Fruit fly (Drosophila melanogaster) whole organism, adult: ENCODE data around the gene CG5070.

Source experiments
- CG11617 ChIP-seq: fragments of 200-800 bp; sonication (Bioruptor generic); optimal IDR thresholded peaks from 2 replicates; lab custom pipeline; 2017; ENCODE audit warnings: mild to moderate bottlenecking, missing biosample characterization, missing genetic modification reagents, missing genetic modification characterization
- CG5204 ChIP-seq: fragments of 200-800 bp; sonication (Bioruptor generic); optimal IDR thresholded peaks from 2 replicates; lab custom pipeline; 2016; ENCODE audit warnings: missing biosample characterization, missing genetic modification characterization
- CG7045 ChIP-seq: fragments of 200-800 bp; sonication (Bioruptor generic); optimal IDR thresholded peaks from 2 replicates; lab custom pipeline; 2017; ENCODE audit warnings: missing biosample characterization, mild to moderate bottlenecking, missing genetic modification characterization
- bab1 ChIP-seq: fragments of 200-800 bp; sonication (Bioruptor generic); optimal IDR thresholded peaks from 3 replicates; lab custom pipeline; 2019; ENCODE audit warnings: missing biosample characterization, mild to moderate bottlenecking, missing genetic modification characterization, moderate library complexity
- ovo ChIP-seq: fragments of 200-800 bp; sonication (Bioruptor generic); optimal IDR thresholded peaks from 2 replicates; lab custom pipeline; 2016; ENCODE audit warnings: missing biosample characterization, missing genetic modification characterization

DNA sequence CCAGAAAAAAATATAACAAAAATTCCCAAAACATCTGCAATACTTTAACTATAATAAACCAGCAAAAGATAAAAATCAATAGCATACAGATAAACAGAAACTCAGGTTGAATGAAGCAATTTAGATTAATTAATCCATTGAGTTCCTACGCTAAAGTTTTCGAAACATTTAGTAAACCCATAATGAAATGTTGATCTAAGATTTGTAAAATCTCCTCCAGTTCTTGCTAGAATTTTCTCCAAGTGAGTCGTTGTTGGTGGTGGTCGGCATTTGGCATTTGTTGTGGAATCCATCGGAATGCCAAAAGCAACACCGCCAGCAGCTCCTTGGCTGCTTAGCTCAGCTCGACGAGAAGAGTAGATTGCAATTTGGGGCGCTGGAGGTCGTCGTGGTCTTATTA is 14.7 kb upstream of the CG5070 start:
- no peak for TF ChIP-seq CG7045 (GFP tag; lab: Kevin White, UChicago)
- no peak for TF ChIP-seq CG5204 (GFP tag; lab: Kevin White, UChicago)
- no peak for TF ChIP-seq ovo (GFP tag; lab: Kevin White, UChicago)
- no peak for TF ChIP-seq CG11617 (GFP tag; lab: Kevin White, UChicago)
- no peak for TF ChIP-seq bab1 (GFP tag; lab: Kevin White, UChicago)
